Fruit fly (Drosophila melanogaster) whole organism, embryonic: Measurements from ENCODE around the gene Cdc7.

Experiments used
- Ada2b ChIP-seq: fragments of 200-800 bp; sonication (Bioruptor generic); IDR thresholded peaks from 2 replicates; pipeline ENCODE4 v1.3.6; 2022; ENCODE audit warnings: missing biosample characterization, missing genetic modification characterization
- BEAF-32 ChIP-seq: fragments of 200-800 bp; sonication (Bioruptor generic); optimal IDR thresholded peaks from 3 replicates; lab custom pipeline; 2017; ENCODE audit warnings: missing biosample characterization, missing genetic modification characterization, mild to moderate bottlenecking, moderate library complexity, missing genetic modification reagents
- Bgb ChIP-seq: fragments of 200-800 bp; sonication (Bioruptor generic); IDR thresholded peaks from 2 replicates; pipeline ENCODE4 v1.3.6; 2022; ENCODE audit warnings: missing biosample characterization, missing genetic modification characterization; ENCODE audit not compliant: partially characterized antibody
- CG11560 ChIP-seq: fragments of 200-800 bp; sonication (Bioruptor generic); IDR thresholded peaks from 3 replicates; pipeline ENCODE4 v1.3.6; 2022; ENCODE audit warnings: missing biosample characterization, missing genetic modification characterization
- CG11695 ChIP-seq: fragments of 200-800 bp; sonication (Bioruptor generic); IDR thresholded peaks from 3 replicates; pipeline ENCODE4 v1.3.6; 2022; ENCODE audit warnings: missing biosample characterization, missing genetic modification characterization
- CG12071 ChIP-seq: fragments of 200-800 bp; sonication (Bioruptor generic); optimal IDR thresholded peaks from 3 replicates; lab custom pipeline; 2018; ENCODE audit warnings: missing biosample characterization, mild to moderate bottlenecking, missing genetic modification characterization
- CG15514 ChIP-seq: fragments of 200-800 bp; sonication (Bioruptor generic); optimal IDR thresholded peaks from 3 replicates; lab custom pipeline; 2017; ENCODE audit warnings: missing biosample characterization, missing genetic modification characterization, mild to moderate bottlenecking, moderate library complexity, missing genetic modification reagents
- CG16779 ChIP-seq: fragments of 200-800 bp; sonication (Bioruptor generic); IDR thresholded peaks from 2 replicates; pipeline ENCODE4 v1.3.6; 2022; ENCODE audit warnings: missing biosample characterization, missing genetic modification characterization
- CG17186 ChIP-seq: fragments of 200-800 bp; sonication (Bioruptor generic); optimal IDR thresholded peaks from 3 replicates; lab custom pipeline; 2017; ENCODE audit warnings: missing biosample characterization, missing genetic modification reagents, missing genetic modification characterization
- CG17359 ChIP-seq: fragments of 200-800 bp; sonication (Bioruptor generic); optimal IDR thresholded peaks from 3 replicates; lab custom pipeline; 2018; ENCODE audit warnings: missing biosample characterization, mild to moderate bottlenecking, missing genetic modification characterization, moderate library complexity
- CG17829 ChIP-seq: fragments of 200-800 bp; optimal IDR thresholded peaks from 2 replicates; lab custom pipeline; 2019; ENCODE audit warnings: missing biosample characterization, mild to moderate bottlenecking, missing genetic modification characterization, moderate library complexity
- CG18764 ChIP-seq: fragments of 200-800 bp; sonication (Bioruptor generic); optimal IDR thresholded peaks from 3 replicates; lab custom pipeline; 2016; ENCODE audit warnings: missing biosample characterization, missing genetic modification characterization
- CG2889 ChIP-seq: fragments of 200-800 bp; sonication (Bioruptor generic); IDR thresholded peaks from 3 replicates; pipeline ENCODE4 v1.3.6; 2022; ENCODE audit warnings: missing biosample characterization, missing genetic modification characterization
- CG7786 ChIP-seq: fragments of 200-800 bp; sonication (Bioruptor generic); optimal IDR thresholded peaks from 2 replicates; lab custom pipeline; 2016; ENCODE audit warnings: missing biosample characterization, missing genetic modification characterization
- CG7963 ChIP-seq: fragments of 200-800 bp; sonication (Bioruptor generic); IDR thresholded peaks from 3 replicates; pipeline ENCODE4 v1.3.6; 2022; ENCODE audit warnings: missing biosample characterization, missing genetic modification characterization; ENCODE audit not compliant: partially characterized antibody
- CG8281 ChIP-seq: fragments of 200-800 bp; sonication (Bioruptor generic); optimal IDR thresholded peaks from 2 replicates; lab custom pipeline; 2018; ENCODE audit warnings: missing biosample characterization, mild to moderate bottlenecking, missing genetic modification characterization, moderate library complexity
- CG8944 ChIP-seq: fragments of 200-800 bp; sonication (Bioruptor generic); optimal IDR thresholded peaks from 3 replicates; lab custom pipeline; 2016; ENCODE audit warnings: missing biosample characterization, missing genetic modification characterization
- CG9797 ChIP-seq: fragments of 200-800 bp; sonication (Bioruptor generic); optimal IDR thresholded peaks from 3 replicates; lab custom pipeline; 2018; ENCODE audit warnings: missing biosample characterization, mild to moderate bottlenecking, missing genetic modification characterization
- CHES-1-like ChIP-seq: fragments of 200-800 bp; sonication (Bioruptor generic); optimal IDR thresholded peaks from 2 replicates; lab custom pipeline; 2016; ENCODE audit warnings: missing biosample characterization, missing genetic modification characterization
- ERR ChIP-seq: fragments of 200-800 bp; sonication (Bioruptor generic); optimal IDR thresholded peaks from 2 replicates; lab custom pipeline; 2016; ENCODE audit warnings: missing biosample characterization, missing genetic modification characterization
- Fer3 ChIP-seq: fragments of 200-800 bp; sonication (Bioruptor generic); optimal IDR thresholded peaks from 2 replicates; lab custom pipeline; 2018; ENCODE audit warnings: missing biosample characterization, mild to moderate bottlenecking, missing genetic modification characterization, moderate library complexity
- GATAe ChIP-seq: fragments of 200-800 bp; sonication (Bioruptor generic); conservative IDR thresholded peaks from 2 replicates; pipeline ENCODE4 v1.3.6; 2022; ENCODE audit warnings: missing biosample characterization, missing genetic modification characterization
- Hmr ChIP-seq: fragments of 200-800 bp; sonication (Bioruptor generic); optimal IDR thresholded peaks from 3 replicates; lab custom pipeline; 2017; ENCODE audit warnings: mild to moderate bottlenecking, missing biosample characterization, missing genetic modification reagents, missing genetic modification characterization
- Hr39 ChIP-seq: fragments of >200 bp; optimal IDR thresholded peaks from 2 replicates; lab custom pipeline; 2017
- MBD-R2 ChIP-seq: fragments of 200-800 bp; sonication (Bioruptor generic); IDR thresholded peaks from 2 replicates; pipeline ENCODE4 v1.3.6; 2022; ENCODE audit warnings: missing biosample characterization, missing genetic modification characterization
- Poxn ChIP-seq: fragments of 200-800 bp; sonication (Bioruptor generic); IDR thresholded peaks from 2 replicates; pipeline ENCODE4 v1.3.6; 2022; ENCODE audit warnings: missing biosample characterization, missing genetic modification characterization
- Ptx1 ChIP-seq: fragments of 200-800 bp; sonication (Bioruptor generic); IDR thresholded peaks from 2 replicates; pipeline ENCODE4 v1.3.6; 2022; ENCODE audit warnings: missing biosample characterization, missing genetic modification characterization
- Rx ChIP-seq: fragments of 200-800 bp; sonication (Bioruptor generic); IDR thresholded peaks from 2 replicates; pipeline ENCODE4 v1.3.6; 2022; ENCODE audit warnings: missing biosample characterization, missing genetic modification characterization
- Scr ChIP-seq: fragments of 200-800 bp; sonication (Bioruptor generic); IDR thresholded peaks from 2 replicates; pipeline ENCODE4 v1.3.6; 2022; ENCODE audit warnings: missing biosample characterization, missing genetic modification characterization; ENCODE audit not compliant: partially characterized antibody
- ac ChIP-seq: fragments of 200-800 bp; sonication (Bioruptor generic); optimal IDR thresholded peaks from 3 replicates; lab custom pipeline; 2017; ENCODE audit warnings: missing biosample characterization, mild to moderate bottlenecking, missing genetic modification characterization
- al ChIP-seq: fragments of 200-800 bp; sonication (Bioruptor generic); IDR thresholded peaks from 2 replicates; pipeline ENCODE4 v1.3.6; 2022; ENCODE audit warnings: missing biosample characterization, missing genetic modification characterization
- ase ChIP-seq: fragments of 200-800 bp; sonication (Bioruptor generic); IDR thresholded peaks from 3 replicates; pipeline ENCODE4 v1.3.6; 2022; ENCODE audit warnings: missing biosample characterization, missing genetic modification characterization
- az2 ChIP-seq: fragments of 200-800 bp; sonication (Bioruptor generic); optimal IDR thresholded peaks from 3 replicates; lab custom pipeline; 2016; ENCODE audit warnings: missing biosample characterization, missing genetic modification characterization
- emc ChIP-seq: fragments of 200-800 bp; sonication (Bioruptor generic); optimal IDR thresholded peaks from 2 replicates; lab custom pipeline; 2016; ENCODE audit warnings: missing biosample characterization, missing genetic modification characterization
- eyg ChIP-seq: fragments of 200-800 bp; sonication (Bioruptor generic); optimal IDR thresholded peaks from 3 replicates; lab custom pipeline; 2016; ENCODE audit warnings: missing biosample characterization, missing genetic modification characterization
- fu2 ChIP-seq: fragments of 200-800 bp; sonication (Bioruptor generic); optimal IDR thresholded peaks from 2 replicates; lab custom pipeline; 2016; ENCODE audit warnings: missing biosample characterization, missing genetic modification characterization
- gcm2 ChIP-seq: fragments of 200-800 bp; sonication (Bioruptor generic); optimal IDR thresholded peaks from 2 replicates; lab custom pipeline; 2016; ENCODE audit warnings: missing biosample characterization, missing genetic modification characterization
- insv ChIP-seq, 2 experiments: fragments of 200-800 bp; sonication (Bioruptor generic); optimal IDR thresholded peaks; 3 replicates each; lab custom pipeline; 2016 to 2018; ENCODE audit warnings: missing biosample characterization in 2 of 2, missing genetic modification characterization in 2 of 2
- maf-S ChIP-seq: fragments of 200-800 bp; sonication (Bioruptor generic); optimal IDR thresholded peaks from 2 replicates; lab custom pipeline; 2016; ENCODE audit warnings: missing biosample characterization, missing genetic modification characterization
- nerfin-1 ChIP-seq: fragments of 200-800 bp; sonication (Bioruptor generic); optimal IDR thresholded peaks from 3 replicates; lab custom pipeline; 2019; ENCODE audit warnings: missing biosample characterization, mild to moderate bottlenecking, missing genetic modification characterization, moderate library complexity
- nerfin-2 ChIP-seq: fragments of 200-800 bp; sonication (Bioruptor generic); IDR thresholded peaks from 2 replicates; pipeline ENCODE4 v1.3.6; 2022; ENCODE audit warnings: missing biosample characterization, missing genetic modification characterization; ENCODE audit not compliant: partially characterized antibody
- p53 ChIP-seq: fragments of 200-800 bp; sonication (Bioruptor generic); optimal IDR thresholded peaks from 2 replicates; lab custom pipeline; 2016; ENCODE audit warnings: missing biosample characterization, missing genetic modification characterization
- pan ChIP-seq, 4 experiments: fragments of >200 bp in 3 of 4; fragments of 200-800 bp in 1 of 4; sonication (Bioruptor generic) in 1 of 4; optimal IDR thresholded peaks in 3 of 4; IDR thresholded peaks in 1 of 4; 2 replicates each; pipeline versions ENCODE4 v1.3.6 to Lab custom; 2017 to 2022; ENCODE audit warnings: missing biosample characterization in 2 of 4, missing genetic modification characterization in 2 of 4, mixed read lengths in 1 of 4
- pho ChIP-seq: fragments of 200-800 bp; sonication (Bioruptor generic); optimal IDR thresholded peaks from 2 replicates; lab custom pipeline; 2016; ENCODE audit warnings: missing biosample characterization, missing genetic modification characterization
- pum ChIP-seq: fragments of 200-800 bp; sonication (Bioruptor generic); optimal IDR thresholded peaks from 2 replicates; lab custom pipeline; 2016; ENCODE audit warnings: missing biosample characterization, missing genetic modification characterization
- sr ChIP-seq: fragments of 200-800 bp; sonication (Bioruptor generic); IDR thresholded peaks from 3 replicates; pipeline ENCODE4 v1.3.6; 2022; ENCODE audit warnings: missing biosample characterization, missing genetic modification characterization
- ssp ChIP-seq: fragments of 200-800 bp; sonication (Bioruptor generic); IDR thresholded peaks from 2 replicates; pipeline ENCODE4 v1.3.6; 2022; ENCODE audit warnings: missing biosample characterization, missing genetic modification characterization
- vnd ChIP-seq: fragments of 200-800 bp; sonication (Bioruptor generic); IDR thresholded peaks from 3 replicates; pipeline ENCODE4 v1.3.6; 2022; ENCODE audit warnings: missing biosample characterization, missing genetic modification characterization; ENCODE audit not compliant: partially characterized antibody
- vvl ChIP-seq: fragments of 200-800 bp; sonication (Bioruptor generic); IDR thresholded peaks from 2 replicates; pipeline ENCODE4 v1.3.6; 2022; ENCODE audit warnings: missing biosample characterization, missing genetic modification characterization
- wdn ChIP-seq: fragments of 200-800 bp; sonication (Bioruptor generic); IDR thresholded peaks from 2 replicates; pipeline ENCODE4 v1.3.6; 2022; ENCODE audit warnings: missing biosample characterization, missing genetic modification characterization
- zen ChIP-seq: fragments of 200-800 bp; sonication (Bioruptor generic); optimal IDR thresholded peaks from 3 replicates; lab custom pipeline; 2018; ENCODE audit warnings: missing biosample characterization, mild to moderate bottlenecking, missing genetic modification characterization, moderate library complexity

Gene Cdc7

DNA sequence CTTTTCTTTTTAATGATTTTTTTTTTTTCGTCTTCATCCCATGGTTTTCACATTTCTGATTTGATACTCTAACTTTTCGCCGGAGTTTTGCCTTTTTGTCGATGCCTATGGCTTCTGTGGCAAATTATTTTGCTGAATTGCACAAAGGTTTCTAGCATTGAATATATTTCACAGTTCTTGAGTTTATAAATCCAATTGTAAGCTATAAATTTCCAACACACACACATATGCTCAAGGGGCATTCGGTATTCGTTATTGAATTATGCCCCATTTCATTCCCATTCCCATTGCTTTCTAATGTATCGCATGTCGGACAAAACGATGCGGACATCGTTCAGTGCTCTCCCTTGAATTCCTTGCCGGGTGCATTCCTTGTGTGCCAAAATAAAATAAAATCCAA, 38.9 kb upstream of the Cdc7 start (continued):
- TF ChIP-seq CG2889 (GFP tag; lab: Robert Waterston, UW), result no peak
- TF ChIP-seq vvl (GFP tag; lab: Robert Waterston, UW), result peak; percentile 80
- TF ChIP-seq Rx (GFP tag; lab: Robert Waterston, UW), result peak; percentile 47; the same call in 1 of the 2 replicates
- TF ChIP-seq ase (GFP tag; lab: Robert Waterston, UW), result peak; percentile 35; the same call in 1 of the 3 replicates
- no peak for TF ChIP-seq ERR (GFP tag; lab: Kevin White, UChicago)
- no peak for TF ChIP-seq Hmr (GFP tag; lab: Kevin White, UChicago)
- no peak for TF ChIP-seq CG16779
- TF ChIP-seq az2 (GFP tag; lab: Kevin White, UChicago), result peak; percentile 52
- TF ChIP-seq nerfin-2 (GFP tag; lab: Robert Waterston, UW), result no peak
- TF ChIP-seq al (GFP tag; lab: Robert Waterston, UW), result no peak
- no peak for TF ChIP-seq fu2 (GFP tag; lab: Kevin White, UChicago)
- peak; percentile 27 for TF ChIP-seq CG18764 (GFP tag; lab: Kevin White, UChicago)
- no peak for TF ChIP-seq zen (tag; lab: Kevin White, UChicago)
- no peak; the same call in 2 of the 3 replicates for TF ChIP-seq CG11560 (tag; lab: Robert Waterston, UW)
- no peak for TF ChIP-seq CG17186
- TF ChIP-seq p53 (GFP tag; lab: Kevin White, UChicago), result no peak
- no peak for TF ChIP-seq eyg (GFP tag; lab: Kevin White, UChicago)
- peak; percentile 20 for TF ChIP-seq CG8281 (tag; lab: Kevin White, UChicago)
- no peak for TF ChIP-seq pan (optimal IDR thresholded peaks at IDR 0.05; lab: Kevin White, UChicago)
- TF ChIP-seq pan (GFP tag; optimal IDR thresholded peaks at IDR 0.05 in 1 of 2, IDR thresholded peaks at IDR 0.05 in 1 of 2), result peak in 1 of 2 experiments; percentile 77
- no peak for TF ChIP-seq emc (GFP tag; lab: Kevin White, UChicago)
- peak; percentile 1 for TF ChIP-seq Fer3
- TF ChIP-seq Bgb, result no peak
- TF ChIP-seq Hr39 (lab: Kevin White, UChicago), result no peak
- TF ChIP-seq ssp (GFP tag; lab: Robert Waterston, UW), result peak; percentile 68
- TF ChIP-seq CG17359 (tag; lab: Kevin White, UChicago), result peak; percentile 57
- TF ChIP-seq CG8944, result peak; percentile 36
- TF ChIP-seq CG17829 (tag; lab: Kevin White, UChicago), result peak; percentile 66
- no peak for TF ChIP-seq CHES-1-like (GFP tag; lab: Kevin White, UChicago)
- TF ChIP-seq Ada2b (GFP tag; lab: Robert Waterston, UW), result peak; percentile 20; the same call in 1 of the 2 replicates
- no peak for TF ChIP-seq Scr (GFP tag; lab: Robert Waterston, UW)
- no peak for TF ChIP-seq CG11695 (GFP tag; lab: Robert Waterston, UW)
- TF ChIP-seq pho (GFP tag; lab: Kevin White, UChicago), result no peak
- peak; percentile 32 for TF ChIP-seq CG7786 (GFP tag; lab: Kevin White, UChicago)
- TF ChIP-seq GATAe, result no peak
- no peak for TF ChIP-seq MBD-R2
- TF ChIP-seq CG15514 (GFP tag; lab: Kevin White, UChicago), result no peak
- no peak for TF ChIP-seq gcm2
- TF ChIP-seq CG9797 (GFP tag; lab: Kevin White, UChicago), result no peak
- no peak for TF ChIP-seq CG7963 (GFP tag; lab: Robert Waterston, UW)
- no peak for TF ChIP-seq insv (GFP tag; optimal IDR thresholded peaks at IDR 0.05; lab: Kevin White, UChicago)
- no peak for TF ChIP-seq vnd (GFP tag; lab: Robert Waterston, UW)
- TF ChIP-seq pum (GFP tag; lab: Kevin White, UChicago), result peak; percentile 71
- TF ChIP-seq CG12071, result no peak
- TF ChIP-seq BEAF-32 (GFP tag; lab: Kevin White, UChicago), result no peak
- no peak for TF ChIP-seq Poxn (GFP tag; lab: Robert Waterston, UW)
- TF ChIP-seq ac (GFP tag; lab: Kevin White, UChicago), result no peak
- TF ChIP-seq maf-S (GFP tag; lab: Kevin White, UChicago), result no peak
- no peak for TF ChIP-seq sr
- peak; percentile 53 for TF ChIP-seq Ptx1
- peak; percentile 41 for TF ChIP-seq nerfin-1 (tag; lab: Kevin White, UChicago)
- TF ChIP-seq wdn (GFP tag; lab: Robert Waterston, UW), result no peak
